Fruit fly (Drosophila melanogaster): ENCODE measurements around the gene pigeon.

The pigeon gene

dm6 chr2L:19154893-19155389, 30.9 kb upstream of the pigeon start (continued):
- TF ChIP-seq ssp (GFP tag; IDR thresholded peaks at IDR 0.05) (no peak), gfzf (GFP tag; optimal IDR thresholded peaks at IDR 0.05) (no peak), tgo (GFP tag; IDR thresholded peaks at IDR 0.05) (no peak), CG9727 (GFP tag; optimal IDR thresholded peaks at IDR 0.05) (peak; percentile 50), CG2875 (GFP tag; optimal IDR thresholded peaks at IDR 0.05) (no peak), CG10209 (GFP tag; optimal IDR thresholded peaks at IDR 0.05) (peak; percentile 80), jumu (GFP tag; optimal IDR thresholded peaks at IDR 0.05) (no peak), CG32767 (GFP tag; IDR thresholded peaks at IDR 0.05) (0 out of 2 replicates have a peak, but pooled peaks have one; percentile 16), zfh2 (GFP tag; optimal IDR thresholded peaks at IDR 0.05) (no peak), ftz-f1 (GFP tag; optimal IDR thresholded peaks at IDR 0.05) (peak; percentile 29), MTF-1 (GFP tag; optimal IDR thresholded peaks at IDR 0.05; ENCODE audit: borderline replicate concordance) (no peak), caup (GFP tag; optimal IDR thresholded peaks at IDR 0.05; ENCODE audit: severe bottlenecking) (peak; percentile 33), sc (optimal IDR thresholded peaks at IDR 0.05) (no peak), sc (GFP tag; optimal IDR thresholded peaks at IDR 0.05) (peak; percentile 40), fd102C (GFP tag; optimal IDR thresholded peaks at IDR 0.05) (no peak), CG6254 (GFP tag; optimal IDR thresholded peaks at IDR 0.05) (peak; percentile 27), Sin3A (optimal IDR thresholded peaks at IDR 0.05) (no peak), sim (GFP tag; IDR thresholded peaks at IDR 0.05) (no peak), Stat92E (GFP tag; optimal IDR thresholded peaks at IDR 0.05) (peak in 1 of 3 experiments; percentile 64), nmo (GFP tag; optimal IDR thresholded peaks at IDR 0.05) (peak; percentile 19), hth (optimal IDR thresholded peaks at IDR 0.05) (peak; percentile 13), CG2129 (GFP tag; IDR thresholded peaks at IDR 0.05; ENCODE audit: partially characterized antibody) (no peak), ase (GFP tag; IDR thresholded peaks at IDR 0.05) (0 out of 3 replicates have a peak, but pooled peaks have one; percentile 22), kni (GFP tag; optimal IDR thresholded peaks at IDR 0.05) (peak; percentile 96), Scr (GFP tag; IDR thresholded peaks at IDR 0.05; ENCODE audit: partially characterized antibody) (no peak), CG8281 (tag; optimal IDR thresholded peaks at IDR 0.05) (peak; percentile 99), oc (tag; optimal IDR thresholded peaks at IDR 0.05) (peak; percentile 54), chinmo (GFP tag; IDR thresholded peaks at IDR 0.05; ENCODE audit: partially characterized antibody) (peak; percentile 78; the same call in 1 of the 4 replicates), br (optimal IDR thresholded peaks at IDR 0.05) (no peak), insv (GFP tag; optimal IDR thresholded peaks at IDR 0.05) (peak in 1 of 2 experiments; percentile 37), tap (tag; optimal IDR thresholded peaks at IDR 0.05) (no peak), dysf (GFP tag; IDR thresholded peaks at IDR 0.05) (no peak), da (GFP tag; optimal IDR thresholded peaks at IDR 0.05) (peak; percentile 96), Hr78 (GFP tag; optimal IDR thresholded peaks at IDR 0.05) (peak in 1 of 2 experiments; percentile 46), peb (GFP tag; IDR thresholded peaks at IDR 0.05) (no peak), CG14050 (GFP tag; IDR thresholded peaks at IDR 0.05) (no peak), sens (GFP tag) (peak; percentile 73), Tbp (GFP tag; optimal IDR thresholded peaks at IDR 0.05) (no peak), Vsx1 (GFP tag; optimal IDR thresholded peaks at IDR 0.05) (peak; percentile 2), CG12071 (GFP tag; optimal IDR thresholded peaks at IDR 0.05) (no peak), CG15479 (GFP tag; optimal IDR thresholded peaks at IDR 0.05) (peak; percentile 33), chm (GFP tag; IDR thresholded peaks at IDR 0.05) (no peak), Mes4 (GFP tag; optimal IDR thresholded peaks at IDR 0.05) (no peak), CG10543 (GFP tag; optimal IDR thresholded peaks at IDR 0.05) (peak; percentile 38), lov (optimal IDR thresholded peaks at IDR 0.05) (no peak), lov (GFP tag; IDR thresholded peaks at IDR 0.05) (no peak), seq (GFP tag; IDR thresholded peaks at IDR 0.05) (no peak), zen (tag; optimal IDR thresholded peaks at IDR 0.05) (peak; percentile 44), sd (tag; optimal IDR thresholded peaks at IDR 0.05) (peak; percentile 34), C15 (GFP tag; IDR thresholded peaks at IDR 0.05) (no peak), Jarid2 (GFP tag; optimal IDR thresholded peaks at IDR 0.05) (no peak)
